Fruit fly (Drosophila melanogaster) whole organism, embryonic: ENCODE measurements around the gene fwd.

Experiments used
- Awh ChIP-seq: fragments of 200-800 bp; sonication (Bioruptor generic); IDR thresholded peaks from 2 replicates; pipeline ENCODE4, ENCODE4 v1.3.6; 2022; ENCODE audit warnings: missing biosample characterization, missing genetic modification characterization
- CG11247 ChIP-seq: fragments of 200-800 bp; sonication (Bioruptor generic); IDR thresholded peaks from 2 replicates; pipeline ENCODE4 v1.3.6; 2022; ENCODE audit warnings: missing biosample characterization, missing genetic modification characterization
- CG14441 ChIP-seq: fragments of 200-800 bp; sonication (Bioruptor generic); IDR thresholded peaks from 2 replicates; pipeline ENCODE4 v1.3.6; 2022; ENCODE audit warnings: missing biosample characterization, missing genetic modification characterization
- CG15073 ChIP-seq: fragments of 200-800 bp; sonication (Bioruptor generic); optimal IDR thresholded peaks from 2 replicates; lab custom pipeline; 2016; ENCODE audit warnings: missing biosample characterization, missing genetic modification characterization
- CG15601 ChIP-seq: fragments of 200-800 bp; sonication (Bioruptor generic); optimal IDR thresholded peaks from 3 replicates; lab custom pipeline; 2019; ENCODE audit warnings: missing biosample characterization, mild to moderate bottlenecking, missing genetic modification characterization, moderate library complexity
- CG16863 ChIP-seq: fragments of 200-800 bp; sonication (Bioruptor generic); optimal IDR thresholded peaks from 3 replicates; lab custom pipeline; 2016; ENCODE audit warnings: missing biosample characterization, missing genetic modification characterization
- CG17802 ChIP-seq: fragments of 200-800 bp; sonication (Bioruptor generic); optimal IDR thresholded peaks from 2 replicates; lab custom pipeline; 2018; ENCODE audit warnings: missing biosample characterization, mild to moderate bottlenecking, missing genetic modification characterization, moderate library complexity
- CG3163 ChIP-seq: fragments of 200-800 bp; sonication (Bioruptor generic); optimal IDR thresholded peaks from 3 replicates; lab custom pipeline; 2016; ENCODE audit warnings: missing biosample characterization, missing genetic modification characterization
- CG34376 ChIP-seq: fragments of 200-800 bp; sonication (Bioruptor generic); optimal IDR thresholded peaks from 2 replicates; lab custom pipeline; 2018; ENCODE audit warnings: missing biosample characterization, mild to moderate bottlenecking, missing genetic modification characterization
- CG5180 ChIP-seq: fragments of 200-800 bp; sonication (Bioruptor generic); optimal IDR thresholded peaks from 3 replicates; lab custom pipeline; 2017; ENCODE audit warnings: missing biosample characterization, missing genetic modification characterization, mild to moderate bottlenecking, moderate library complexity, missing genetic modification reagents
- CG6254 ChIP-seq: fragments of 200-800 bp; sonication (Bioruptor generic); optimal IDR thresholded peaks from 3 replicates; lab custom pipeline; 2017; ENCODE audit warnings: mild to moderate bottlenecking, missing biosample characterization, missing genetic modification reagents, missing genetic modification characterization
- CG6813 ChIP-seq: fragments of 200-800 bp; sonication (Bioruptor generic); optimal IDR thresholded peaks from 2 replicates; lab custom pipeline; 2017; ENCODE audit warnings: missing biosample characterization, missing genetic modification characterization, mild to moderate bottlenecking, moderate library complexity, missing genetic modification reagents
- CG8290 ChIP-seq, 3 experiments: fragments of 200-800 bp; sonication (Bioruptor generic); optimal IDR thresholded peaks; 2 replicates each; lab custom pipeline; 2016 to 2019; ENCODE audit warnings: missing biosample characterization in 3 of 3, missing genetic modification characterization in 3 of 3, mild to moderate bottlenecking in 2 of 3, moderate library complexity in 1 of 3
- CG9609 ChIP-seq: fragments of 200-800 bp; sonication (Bioruptor generic); optimal IDR thresholded peaks from 3 replicates; lab custom pipeline; 2016; ENCODE audit warnings: missing biosample characterization, missing genetic modification characterization
- CG9932 ChIP-seq: fragments of 200-800 bp; sonication (Bioruptor generic); IDR thresholded peaks from 2 replicates; pipeline ENCODE4 v1.3.6; 2022; ENCODE audit warnings: missing biosample characterization, missing genetic modification characterization
- Chrac-16 ChIP-seq: fragments of 200-800 bp; sonication (Bioruptor generic); optimal IDR thresholded peaks from 3 replicates; lab custom pipeline; 2016; ENCODE audit warnings: missing biosample characterization, missing genetic modification characterization
- D ChIP-seq, 2 experiments: fragments of 200-800 bp in 1 of 2; fragments of >200 bp in 1 of 2; sonication (Bioruptor generic) in 1 of 2; optimal IDR thresholded peaks; 2 replicates in 1 of 2; 3 replicates in 1 of 2; lab custom pipeline; 2017; ENCODE audit warnings: mild to moderate bottlenecking in 1 of 2, missing biosample characterization in 1 of 2, missing genetic modification characterization in 1 of 2, missing genetic modification reagents in 1 of 2
- Dbx ChIP-seq: fragments of 200-800 bp; sonication (Bioruptor generic); IDR thresholded peaks from 3 replicates; pipeline ENCODE4 v1.3.6; 2022; ENCODE audit warnings: missing biosample characterization, missing genetic modification characterization
- Deaf1 ChIP-seq: fragments of 200-800 bp; optimal IDR thresholded peaks from 3 replicates; lab custom pipeline; 2019; ENCODE audit warnings: missing biosample characterization, mild to moderate bottlenecking, missing genetic modification characterization, moderate library complexity
- Gsc ChIP-seq: fragments of 200-800 bp; sonication (Bioruptor generic); IDR thresholded peaks from 2 replicates; pipeline ENCODE4 v1.3.6; 2022; ENCODE audit warnings: missing biosample characterization, missing genetic modification characterization
- Gug ChIP-seq: fragments of 200-800 bp; sonication (Bioruptor generic); IDR thresholded peaks from 4 replicates; pipeline ENCODE4 v1.3.6; 2022; ENCODE audit warnings: missing biosample characterization, missing genetic modification characterization
- Hmr ChIP-seq: fragments of 200-800 bp; sonication (Bioruptor generic); optimal IDR thresholded peaks from 3 replicates; lab custom pipeline; 2017; ENCODE audit warnings: mild to moderate bottlenecking, missing biosample characterization, missing genetic modification reagents, missing genetic modification characterization
- MESR4 ChIP-seq: fragments of 200-800 bp; sonication (Bioruptor generic); optimal IDR thresholded peaks from 2 replicates; lab custom pipeline; 2018; ENCODE audit warnings: missing biosample characterization, mild to moderate bottlenecking, missing genetic modification characterization, moderate library complexity
- MTF-1 ChIP-seq: fragments of 200-800 bp; sonication (Bioruptor generic); optimal IDR thresholded peaks from 2 replicates; lab custom pipeline; 2018; ENCODE audit warnings: missing biosample characterization, mild to moderate bottlenecking, missing genetic modification characterization, borderline replicate concordance
- NC2α ChIP-seq: fragments of 200-800 bp; sonication (Bioruptor generic); optimal IDR thresholded peaks from 2 replicates; lab custom pipeline; 2016; ENCODE audit warnings: missing biosample characterization, missing genetic modification characterization
- Nf-YA ChIP-seq: fragments of 200-800 bp; sonication (Bioruptor generic); IDR thresholded peaks from 2 replicates; pipeline ENCODE4 v1.3.6; 2022; ENCODE audit warnings: missing biosample characterization, missing genetic modification characterization
- Ptx1 ChIP-seq: fragments of 200-800 bp; sonication (Bioruptor generic); IDR thresholded peaks from 2 replicates; pipeline ENCODE4 v1.3.6; 2022; ENCODE audit warnings: missing biosample characterization, missing genetic modification characterization
- Trl ChIP-seq, 3 experiments: fragments of >200 bp in 2 of 3; fragments of 200-800 bp in 1 of 3; sonication (Bioruptor generic) in 1 of 3; optimal IDR thresholded peaks; 2 replicates in 1 of 3; 3 replicates in 2 of 3; lab custom pipeline; 2016 to 2017; ENCODE audit warnings: missing biosample characterization in 1 of 3, missing genetic modification characterization in 1 of 3
- Xbp1 ChIP-seq: fragments of 200-800 bp; sonication (Bioruptor generic); optimal IDR thresholded peaks from 3 replicates; lab custom pipeline; 2016; ENCODE audit warnings: missing biosample characterization, mild to moderate bottlenecking, missing genetic modification characterization
- amos ChIP-seq: fragments of 200-800 bp; sonication (Bioruptor generic); IDR thresholded peaks from 2 replicates; pipeline ENCODE4 v1.3.6; 2022; ENCODE audit warnings: missing biosample characterization, missing genetic modification characterization; ENCODE audit not compliant: partially characterized antibody
- bcd ChIP-seq: fragments of 200-800 bp; sonication (Bioruptor generic); optimal IDR thresholded peaks from 2 replicates; lab custom pipeline; 2017; ENCODE audit warnings: missing biosample characterization, mild to moderate bottlenecking, missing genetic modification characterization
- dm ChIP-seq: fragments of 200-800 bp; sonication (Bioruptor generic); optimal IDR thresholded peaks from 3 replicates; lab custom pipeline; 2016; ENCODE audit warnings: missing biosample characterization, missing genetic modification characterization
- dysf ChIP-seq: fragments of 200-800 bp; sonication (Bioruptor generic); IDR thresholded peaks from 3 replicates; pipeline ENCODE4 v1.3.6; 2022; ENCODE audit warnings: missing biosample characterization, missing genetic modification characterization
- esg ChIP-seq: fragments of 200-800 bp; sonication (Bioruptor generic); conservative IDR thresholded peaks from 2 replicates; pipeline ENCODE4 v1.3.6; 2022; ENCODE audit warnings: missing biosample characterization, missing genetic modification characterization
- eyg ChIP-seq: fragments of 200-800 bp; sonication (Bioruptor generic); optimal IDR thresholded peaks from 3 replicates; lab custom pipeline; 2016; ENCODE audit warnings: missing biosample characterization, missing genetic modification characterization
- kah ChIP-seq: fragments of 200-800 bp; sonication (Bioruptor generic); optimal IDR thresholded peaks from 2 replicates; lab custom pipeline; 2018; ENCODE audit warnings: missing biosample characterization, mild to moderate bottlenecking, missing genetic modification characterization
- klu ChIP-seq: fragments of 200-800 bp; sonication (Bioruptor generic); IDR thresholded peaks from 2 replicates; pipeline ENCODE4 v1.3.6; 2022; ENCODE audit warnings: missing biosample characterization, missing genetic modification characterization
- oc ChIP-seq: fragments of 200-800 bp; sonication (Bioruptor generic); optimal IDR thresholded peaks from 2 replicates; lab custom pipeline; 2018; ENCODE audit warnings: missing biosample characterization, mild to moderate bottlenecking, missing genetic modification characterization, moderate library complexity
- p53 ChIP-seq: fragments of 200-800 bp; sonication (Bioruptor generic); optimal IDR thresholded peaks from 2 replicates; lab custom pipeline; 2016; ENCODE audit warnings: missing biosample characterization, missing genetic modification characterization
- pho ChIP-seq: fragments of 200-800 bp; sonication (Bioruptor generic); optimal IDR thresholded peaks from 2 replicates; lab custom pipeline; 2016; ENCODE audit warnings: missing biosample characterization, missing genetic modification characterization
- phol ChIP-seq: fragments of 200-800 bp; sonication (Bioruptor generic); optimal IDR thresholded peaks from 3 replicates; lab custom pipeline; 2018; ENCODE audit warnings: missing biosample characterization, mild to moderate bottlenecking, missing genetic modification characterization, moderate library complexity
- pum ChIP-seq: fragments of 200-800 bp; sonication (Bioruptor generic); optimal IDR thresholded peaks from 2 replicates; lab custom pipeline; 2016; ENCODE audit warnings: missing biosample characterization, missing genetic modification characterization
- salm ChIP-seq: fragments of 200-800 bp; sonication (Bioruptor generic); optimal IDR thresholded peaks from 2 replicates; lab custom pipeline; 2018; ENCODE audit warnings: missing biosample characterization, mild to moderate bottlenecking, missing genetic modification characterization
- sim ChIP-seq: fragments of 200-800 bp; sonication (Bioruptor generic); IDR thresholded peaks from 2 replicates; pipeline ENCODE4 v1.3.6; 2022; ENCODE audit warnings: missing biosample characterization, missing genetic modification characterization
- sisA ChIP-seq: fragments of 200-800 bp; sonication (Bioruptor generic); IDR thresholded peaks from 2 replicates; pipeline ENCODE4 v1.3.6; 2022; ENCODE audit warnings: missing biosample characterization, missing genetic modification characterization
- sob ChIP-seq: fragments of 200-800 bp; sonication (Bioruptor generic); IDR thresholded peaks from 2 replicates; pipeline ENCODE4 v1.3.6; 2022; ENCODE audit warnings: missing biosample characterization, missing genetic modification characterization

Gene fwd

dm6 chr3L:257618-258475, 61.8 kb downstream of the fwd start, which contains the start of the genes DIP2 and wac (continued):
- TF ChIP-seq CG34376 (GFP tag; lab: Kevin White, UChicago) (peak; percentile 84), pum (peak; percentile 86), MTF-1 (GFP tag; lab: Kevin White, UChicago) (peak; percentile 39), kah (GFP tag; lab: Kevin White, UChicago) (no peak), dm (GFP tag; lab: Kevin White, UChicago) (peak; percentile 89), Nf-YA (GFP tag; lab: Robert Waterston, UW) (no peak), Ptx1 (peak; percentile 81), CG11247 (GFP tag; lab: Robert Waterston, UW) (peak; percentile 80), CG9609 (GFP tag; lab: Kevin White, UChicago) (peak; percentile 82), CG15073 (GFP tag; lab: Kevin White, UChicago) (no peak), phol (tag; lab: Kevin White, UChicago) (peak; percentile 68), CG8290 (GFP tag; optimal IDR thresholded peaks at IDR 0.05; lab: Kevin White, UChicago) (peak; percentile 60), CG8290 (tag; optimal IDR thresholded peaks at IDR 0.05; lab: Kevin White, UChicago) (peak; percentile 27 to 90), Chrac-16 (GFP tag; lab: Kevin White, UChicago) (peak; percentile 85), CG15601 (tag; lab: Kevin White, UChicago) (peak; percentile 71), CG6254 (peak; percentile 10), amos (peak; percentile 90), D (optimal IDR thresholded peaks at IDR 0.05; lab: Kevin White, UChicago) (no peak), D (GFP tag; optimal IDR thresholded peaks at IDR 0.05; lab: Kevin White, UChicago) (peak; percentile 59), esg (GFP tag; lab: Robert Waterston, UW) (peak; percentile 45; the same call in 1 of the 2 replicates), Trl (optimal IDR thresholded peaks at IDR 0.05; lab: Kevin White, UChicago) (no peak), Trl (GFP tag; optimal IDR thresholded peaks at IDR 0.05; lab: Kevin White, UChicago) (peak; percentile 92), CG5180 (no peak), Awh (GFP tag; lab: Robert Waterston, UW) (0 out of 2 replicates have a peak, but pooled peaks have one; percentile 40), CG16863 (peak; percentile 78), sisA (GFP tag; lab: Robert Waterston, UW) (peak; percentile 79), p53 (GFP tag; lab: Kevin White, UChicago) (peak; percentile 76), NC2α (GFP tag; lab: Kevin White, UChicago) (peak; percentile 61), sob (GFP tag; lab: Robert Waterston, UW) (peak; percentile 74), sim (GFP tag; lab: Robert Waterston, UW) (no peak), CG3163 (peak; percentile 75), CG9932 (peak; percentile 94), CG6813 (GFP tag; lab: Kevin White, UChicago) (no peak), CG17802 (peak; percentile 29), salm (tag; lab: Kevin White, UChicago) (peak; percentile 3), klu (no peak), bcd (GFP tag; lab: Kevin White, UChicago) (peak; percentile 82), dysf (GFP tag; lab: Robert Waterston, UW) (peak; percentile 71), oc (tag; lab: Kevin White, UChicago) (peak; percentile 89), Gsc (GFP tag; lab: Robert Waterston, UW) (no peak), CG14441 (peak; percentile 62), Hmr (no peak), Deaf1 (tag; lab: Kevin White, UChicago) (peak; percentile 89), Gug (peak; percentile 93), pho (peak; percentile 85), Dbx (GFP tag; lab: Robert Waterston, UW) (peak; percentile 83), eyg (GFP tag; lab: Kevin White, UChicago) (peak; percentile 88), MESR4 (GFP tag; lab: Kevin White, UChicago) (peak; percentile 51), Xbp1 (GFP tag; lab: Kevin White, UChicago) (peak; percentile 88)
